Worm (Caenorhabditis elegans): ENCODE measurements around the gene ham-3.

ham-3 gene

ce11 chrIII:10123586-10124233 is 3.1 kb downstream of the ham-3 start, which contains the start of gene ttll-4 (continued):
- TF ChIP-seq ztf-3 (GFP tag; optimal IDR thresholded peaks at IDR 0.05) (no peak), madf-10 (tag; optimal IDR thresholded peaks at IDR 0.05) (no peak), Y95B8A.8 (GFP tag; IDR thresholded peaks at IDR 0.05) (peak; percentile 31; the same call in 1 of the 2 replicates), pha-4 (tag; optimal IDR thresholded peaks at IDR 0.05) (no peak), ceh-27 (GFP tag; optimal IDR thresholded peaks at IDR 0.05) (peak; percentile 47), F23B12.7 (tag; optimal IDR thresholded peaks at IDR 0.05; ENCODE audit: insufficient read depth) (no peak), F10E7.11 (tag; optimal IDR thresholded peaks at IDR 0.05) (no peak), dpff-1 (tag; optimal IDR thresholded peaks at IDR 0.05) (no peak), tlf-1 (GFP tag; optimal IDR thresholded peaks at IDR 0.05) (no peak), nhr-120 (GFP tag; IDR thresholded peaks at IDR 0.05) (no peak), repo-1 (tag; optimal IDR thresholded peaks at IDR 0.05) (no peak), C06A6.2 (GFP tag; conservative IDR thresholded peaks at IDR 0.05) (peak; percentile 60; the same call in 1 of the 2 replicates), K12H6.12 (tag; optimal IDR thresholded peaks at IDR 0.05) (peak; percentile 22), fkh-3 (tag; optimal IDR thresholded peaks at IDR 0.05) (no peak), nfyb-1 (GFP tag; IDR thresholded peaks at IDR 0.05) (no peak), akir-1 (GFP tag; optimal IDR thresholded peaks at IDR 0.05) (no peak), nhr-90 (tag; optimal IDR thresholded peaks at IDR 0.05) (no peak), Y53F4B.3 (GFP tag; IDR thresholded peaks at IDR 0.05) (no peak), F33H1.4 (GFP tag; IDR thresholded peaks at IDR 0.05) (0 out of 2 replicates have a peak, but pooled peaks have one; percentile 32), attf-5 (GFP tag; optimal IDR thresholded peaks at IDR 0.05) (peak; percentile 47), ztf-28 (GFP tag; IDR thresholded peaks at IDR 0.05) (0 out of 2 replicates have a peak, but pooled peaks have one; percentile 64), sea-2 (GFP tag; IDR thresholded peaks at IDR 0.05) (no peak), F52B5.7 (tag; optimal IDR thresholded peaks at IDR 0.05) (no peak), tbx-9 (tag; optimal IDR thresholded peaks at IDR 0.05; ENCODE audit: borderline replicate concordance) (no peak), F57A8.1 (GFP tag; optimal IDR thresholded peaks at IDR 0.05) (no peak), F49E8.2 (tag; optimal IDR thresholded peaks at IDR 0.05; ENCODE audit: insufficient read depth) (no peak), egl-44 (GFP tag; IDR thresholded peaks at IDR 0.05) (0 out of 2 replicates have a peak, but pooled peaks have one; percentile 16), egrh-3 (GFP tag; IDR thresholded peaks at IDR 0.05) (peak; percentile 63), ZK185.1 (tag; optimal IDR thresholded peaks at IDR 0.05; ENCODE audit: poor library complexity, severe bottlenecking) (no peak), rcor-1 (GFP tag; IDR thresholded peaks at IDR 0.05) (peak; percentile 63; the same call in 1 of the 2 replicates), ceh-91 (GFP tag; IDR thresholded peaks at IDR 0.05) (peak; percentile 46; the same call in 1 of the 2 replicates), egl-18 (GFP tag; IDR thresholded peaks at IDR 0.05) (no peak), Y56A3A.18 (GFP tag; IDR thresholded peaks at IDR 0.05) (no peak), bed-2 (GFP tag; IDR thresholded peaks at IDR 0.05) (0 out of 2 replicates have a peak, but pooled peaks have one; percentile 70), attf-6 (GFP tag; IDR thresholded peaks at IDR 0.05) (0 out of 2 replicates have a peak, but pooled peaks have one; percentile 11), aptf-3 (GFP tag; IDR thresholded peaks at IDR 0.05) (no peak), somi-1 (GFP tag; optimal IDR thresholded peaks at IDR 0.05) (no peak), mes-4 (tag; optimal IDR thresholded peaks at IDR 0.05) (no peak), mxl-1 (tag; optimal IDR thresholded peaks at IDR 0.05) (no peak), B0336.3 (GFP tag; IDR thresholded peaks at IDR 0.05) (no peak), madf-3 (GFP tag; IDR thresholded peaks at IDR 0.05) (0 out of 2 replicates have a peak, but pooled peaks have one; percentile 75), nfya-2 (GFP tag; IDR thresholded peaks at IDR 0.05) (no peak), bed-1 (GFP tag; IDR thresholded peaks at IDR 0.05) (no peak), rpc-1 (optimal IDR thresholded peaks at IDR 0.05) (no peak), rpc-1 (tag; optimal IDR thresholded peaks at IDR 0.05) (no peak), rec-8 (tag; optimal IDR thresholded peaks at IDR 0.05) (peak in 1 of 2 experiments; percentile 11), pbrm-1 (GFP tag; IDR thresholded peaks at IDR 0.05) (peak; percentile 45; the same call in 1 of the 2 replicates), atf-7 (tag; optimal IDR thresholded peaks at IDR 0.05) (no peak)

All from whole organism, young adult.